Worm (Caenorhabditis elegans) whole organism, late embryonic: ENCODE measurements around the gene F43C9.2.
A peak's percentile ranks its signal among the peaks of the same experiment; 100 is the strongest.

Experiments
- ceh-31 ChIP-seq: sonication (generic microtip); optimal IDR thresholded peaks from 2 replicates; lab custom pipeline; 2016; ENCODE audit warnings: missing genetic modification characterization, missing compliant biosample characterization
- elt-4 ChIP-seq: sonication (generic microtip); optimal IDR thresholded peaks from 2 replicates; lab custom pipeline; 2016; ENCODE audit warnings: missing genetic modification characterization, missing compliant biosample characterization
- ets-4 ChIP-seq: sonication (generic microtip); optimal IDR thresholded peaks from 2 replicates; lab custom pipeline; 2016; ENCODE audit warnings: missing genetic modification characterization, missing compliant biosample characterization
- fkh-10 ChIP-seq: fragments of 150-350 bp; optimal IDR thresholded peaks from 2 replicates; lab custom pipeline; 2014; ENCODE audit warnings: missing biosample characterization, missing genetic modification reagents, missing genetic modification characterization
- madf-2 ChIP-seq: sonication (generic microtip); optimal IDR thresholded peaks from 2 replicates; lab custom pipeline; 2017; ENCODE audit warnings: missing genetic modification characterization, missing compliant biosample characterization
- nhr-11 ChIP-seq: fragments of 150-350 bp; optimal IDR thresholded peaks from 2 replicates; lab custom pipeline; 2014; ENCODE audit warnings: missing biosample characterization, missing genetic modification characterization
- npax-4 ChIP-seq: sonication (generic microtip); optimal IDR thresholded peaks from 2 replicates; lab custom pipeline; 2016; ENCODE audit warnings: missing genetic modification characterization, missing compliant biosample characterization
- pat-9 ChIP-seq: fragments of 200-800 bp; sonication (Bioruptor generic); optimal IDR thresholded peaks from 2 replicates; lab custom pipeline; 2018; ENCODE audit warnings: mild to moderate bottlenecking, missing genetic modification characterization, moderate library complexity, missing compliant biosample characterization
- tbx-2 ChIP-seq: sonication (generic microtip); optimal IDR thresholded peaks from 2 replicates; lab custom pipeline; 2016; ENCODE audit warnings: missing genetic modification characterization, missing compliant biosample characterization
- unc-55 ChIP-seq: sonication (generic microtip); optimal IDR thresholded peaks from 2 replicates; lab custom pipeline; 2017; ENCODE audit warnings: missing biosample characterization, missing genetic modification reagents, missing genetic modification characterization

ce11 chrX:4744037-4744436, 39.4 kb upstream of the F43C9.2 start:
- TF ChIP-seq tbx-2 (tag; lab: Kevin White, UChicago): no peak
- TF ChIP-seq fkh-10 (GFP tag; lab: Kevin White, UChicago): no peak
- TF ChIP-seq nhr-11: no peak
- peak; percentile 19 for TF ChIP-seq ceh-31 (tag; lab: Kevin White, UChicago)
- no peak for TF ChIP-seq pat-9 (tag; lab: Kevin White, UChicago)
- TF ChIP-seq elt-4 (tag; lab: Kevin White, UChicago): no peak
- no peak for TF ChIP-seq ets-4
- TF ChIP-seq unc-55 (GFP tag; lab: Kevin White, UChicago): no peak
- no peak for TF ChIP-seq npax-4
- no peak for TF ChIP-seq madf-2 (tag; lab: Kevin White, UChicago)
